Fruit fly (Drosophila melanogaster) whole organism, embryonic: ENCODE results near the gene Bcs1.

ENCODE experiments used
- Abd-B ChIP-seq: fragments of 200-800 bp; sonication (Bioruptor generic); optimal IDR thresholded peaks from 2 replicates; lab custom pipeline; 2018; ENCODE audit warnings: missing biosample characterization, mild to moderate bottlenecking, missing genetic modification characterization, moderate library complexity
- Asciz ChIP-seq: fragments of 200-800 bp; sonication (Bioruptor generic); optimal IDR thresholded peaks from 2 replicates; lab custom pipeline; 2017; ENCODE audit warnings: missing biosample characterization, mild to moderate bottlenecking, missing genetic modification characterization, missing genetic modification reagents
- B-H2 ChIP-seq: fragments of 200-800 bp; sonication (Bioruptor generic); optimal IDR thresholded peaks from 2 replicates; lab custom pipeline; 2018; ENCODE audit warnings: missing biosample characterization, mild to moderate bottlenecking, missing genetic modification characterization
- BEAF-32 ChIP-seq: fragments of 200-800 bp; sonication (Bioruptor generic); optimal IDR thresholded peaks from 3 replicates; lab custom pipeline; 2017; ENCODE audit warnings: missing biosample characterization, missing genetic modification characterization, mild to moderate bottlenecking, moderate library complexity, missing genetic modification reagents
- Bgb ChIP-seq: fragments of 200-800 bp; sonication (Bioruptor generic); IDR thresholded peaks from 2 replicates; pipeline ENCODE4 v1.3.6; 2022; ENCODE audit warnings: missing biosample characterization, missing genetic modification characterization; ENCODE audit not compliant: partially characterized antibody
- CG10267 ChIP-seq: fragments of 200-800 bp; sonication (Bioruptor generic); optimal IDR thresholded peaks from 2 replicates; lab custom pipeline; 2018; ENCODE audit warnings: missing biosample characterization, mild to moderate bottlenecking, missing genetic modification characterization, moderate library complexity
- CG13775 ChIP-seq: fragments of 200-800 bp; sonication (Bioruptor generic); optimal IDR thresholded peaks from 3 replicates; lab custom pipeline; 2017; ENCODE audit warnings: missing biosample characterization, mild to moderate bottlenecking, missing genetic modification characterization
- CG1602 ChIP-seq: fragments of 200-800 bp; sonication (Bioruptor generic); optimal IDR thresholded peaks from 3 replicates; lab custom pipeline; 2016; ENCODE audit warnings: missing biosample characterization, missing genetic modification characterization
- CG16779 ChIP-seq: fragments of 200-800 bp; sonication (Bioruptor generic); IDR thresholded peaks from 2 replicates; pipeline ENCODE4 v1.3.6; 2022; ENCODE audit warnings: missing biosample characterization, missing genetic modification characterization
- CG17186 ChIP-seq: fragments of 200-800 bp; sonication (Bioruptor generic); optimal IDR thresholded peaks from 3 replicates; lab custom pipeline; 2017; ENCODE audit warnings: missing biosample characterization, missing genetic modification reagents, missing genetic modification characterization
- CG2129 ChIP-seq: fragments of 200-800 bp; sonication (Bioruptor generic); IDR thresholded peaks from 2 replicates; pipeline ENCODE4 v1.3.6; 2022; ENCODE audit warnings: missing biosample characterization, missing genetic modification characterization; ENCODE audit not compliant: partially characterized antibody
- CG2202 ChIP-seq: fragments of 200-800 bp; sonication (Bioruptor generic); optimal IDR thresholded peaks from 2 replicates; lab custom pipeline; 2018; ENCODE audit warnings: missing biosample characterization, mild to moderate bottlenecking, missing genetic modification characterization
- CG30020 ChIP-seq: fragments of 200-800 bp; optimal IDR thresholded peaks from 2 replicates; lab custom pipeline; 2019; ENCODE audit warnings: missing biosample characterization, mild to moderate bottlenecking, missing genetic modification characterization, moderate library complexity
- CG3281 ChIP-seq: fragments of 200-800 bp; sonication (Bioruptor generic); optimal IDR thresholded peaks from 3 replicates; lab custom pipeline; 2017; ENCODE audit warnings: missing biosample characterization, mild to moderate bottlenecking, missing genetic modification characterization
- CG34422 ChIP-seq: fragments of 200-800 bp; sonication (Bioruptor generic); IDR thresholded peaks from 3 replicates; pipeline ENCODE4 v1.3.6; 2022; ENCODE audit warnings: missing biosample characterization, missing genetic modification characterization
- CG5245 ChIP-seq: fragments of 200-800 bp; sonication (Bioruptor generic); optimal IDR thresholded peaks from 3 replicates; lab custom pipeline; 2016; ENCODE audit warnings: missing biosample characterization, missing genetic modification characterization
- CG5953 ChIP-seq: fragments of 200-800 bp; sonication (Bioruptor generic); IDR thresholded peaks from 2 replicates; pipeline ENCODE4 v1.3.6; 2022; ENCODE audit warnings: missing biosample characterization, missing genetic modification characterization
- CG6791 ChIP-seq: fragments of 200-800 bp; sonication (Bioruptor generic); IDR thresholded peaks from 3 replicates; pipeline ENCODE4 v1.3.6; 2022; ENCODE audit warnings: missing biosample characterization, missing genetic modification characterization; ENCODE audit not compliant: partially characterized antibody
- CG7271 ChIP-seq: fragments of 200-800 bp; sonication (Bioruptor generic); optimal IDR thresholded peaks from 2 replicates; lab custom pipeline; 2018; ENCODE audit warnings: missing biosample characterization, mild to moderate bottlenecking, missing genetic modification characterization, moderate library complexity
- CG7928 ChIP-seq: fragments of 200-800 bp; sonication (Bioruptor generic); optimal IDR thresholded peaks from 2 replicates; lab custom pipeline; 2017; ENCODE audit warnings: missing biosample characterization, mild to moderate bottlenecking, missing genetic modification characterization
- CG8478 ChIP-seq: fragments of >200 bp; optimal IDR thresholded peaks from 2 replicates; lab custom pipeline; 2018
- CrebB ChIP-seq: fragments of 200-800 bp; sonication (Bioruptor generic); optimal IDR thresholded peaks from 3 replicates; lab custom pipeline; 2018; ENCODE audit warnings: missing biosample characterization, mild to moderate bottlenecking, missing genetic modification characterization
- Deaf1 ChIP-seq: fragments of 200-800 bp; optimal IDR thresholded peaks from 3 replicates; lab custom pipeline; 2019; ENCODE audit warnings: missing biosample characterization, mild to moderate bottlenecking, missing genetic modification characterization, moderate library complexity
- Dp ChIP-seq: fragments of 200-800 bp; sonication (Bioruptor generic); optimal IDR thresholded peaks from 2 replicates; lab custom pipeline; 2018; ENCODE audit warnings: missing biosample characterization, mild to moderate bottlenecking, missing genetic modification characterization, moderate library complexity
- Dref ChIP-seq: fragments of 200-800 bp; sonication (Bioruptor generic); IDR thresholded peaks from 2 replicates; pipeline ENCODE4 v1.3.6; 2022; ENCODE audit warnings: missing biosample characterization, missing genetic modification characterization
- GATAe ChIP-seq: fragments of 200-800 bp; sonication (Bioruptor generic); conservative IDR thresholded peaks from 2 replicates; pipeline ENCODE4 v1.3.6; 2022; ENCODE audit warnings: missing biosample characterization, missing genetic modification characterization
- MESR4 ChIP-seq: fragments of 200-800 bp; sonication (Bioruptor generic); optimal IDR thresholded peaks from 2 replicates; lab custom pipeline; 2018; ENCODE audit warnings: missing biosample characterization, mild to moderate bottlenecking, missing genetic modification characterization, moderate library complexity
- MTF-1 ChIP-seq: fragments of 200-800 bp; sonication (Bioruptor generic); optimal IDR thresholded peaks from 2 replicates; lab custom pipeline; 2018; ENCODE audit warnings: missing biosample characterization, mild to moderate bottlenecking, missing genetic modification characterization, borderline replicate concordance
- Meics ChIP-seq: fragments of 200-800 bp; sonication (Bioruptor generic); optimal IDR thresholded peaks from 2 replicates; lab custom pipeline; 2017; ENCODE audit warnings: missing biosample characterization, mild to moderate bottlenecking, missing genetic modification characterization
- NC2α ChIP-seq: fragments of 200-800 bp; sonication (Bioruptor generic); optimal IDR thresholded peaks from 2 replicates; lab custom pipeline; 2016; ENCODE audit warnings: missing biosample characterization, missing genetic modification characterization
- Pdp1 ChIP-seq, 2 experiments: fragments of 200-800 bp; sonication (Bioruptor generic); optimal IDR thresholded peaks; 3 replicates each; lab custom pipeline; 2016; ENCODE audit warnings: missing biosample characterization in 2 of 2, missing genetic modification characterization in 2 of 2, mild to moderate bottlenecking in 1 of 2, moderate library complexity in 1 of 2
- Poxn ChIP-seq: fragments of 200-800 bp; sonication (Bioruptor generic); IDR thresholded peaks from 2 replicates; pipeline ENCODE4 v1.3.6; 2022; ENCODE audit warnings: missing biosample characterization, missing genetic modification characterization
- Six4 ChIP-seq: fragments of 200-800 bp; sonication (Bioruptor generic); optimal IDR thresholded peaks from 2 replicates; lab custom pipeline; 2016; ENCODE audit warnings: missing biosample characterization, missing genetic modification characterization
- bowl ChIP-seq: fragments of 200-800 bp; sonication (Bioruptor generic); IDR thresholded peaks from 2 replicates; pipeline ENCODE4 v1.3.6; 2022; ENCODE audit warnings: missing biosample characterization, missing genetic modification characterization
- cg ChIP-seq: fragments of 200-800 bp; sonication (Bioruptor generic); optimal IDR thresholded peaks from 3 replicates; lab custom pipeline; 2019; ENCODE audit warnings: missing biosample characterization, mild to moderate bottlenecking, missing genetic modification characterization, moderate library complexity
- grau ChIP-seq: fragments of 200-800 bp; optimal IDR thresholded peaks from 3 replicates; lab custom pipeline; 2019; ENCODE audit warnings: missing biosample characterization, mild to moderate bottlenecking, missing genetic modification characterization, moderate library complexity
- hkb ChIP-seq, 2 experiments: fragments of 200-800 bp in 1 of 2; fragments of >200 bp in 1 of 2; sonication (Bioruptor generic) in 1 of 2; IDR thresholded peaks in 1 of 2; optimal IDR thresholded peaks in 1 of 2; 2 replicates each; pipeline versions ENCODE4 v1.3.6 to Lab custom; 2017 to 2022; ENCODE audit warnings: missing biosample characterization in 1 of 2, missing genetic modification characterization in 1 of 2
- lmd ChIP-seq: fragments of 200-800 bp; sonication (Bioruptor generic); IDR thresholded peaks from 2 replicates; pipeline ENCODE4 v1.3.6; 2022; ENCODE audit warnings: missing biosample characterization, missing genetic modification characterization
- mirr ChIP-seq: fragments of 200-800 bp; sonication (Bioruptor generic); optimal IDR thresholded peaks from 3 replicates; lab custom pipeline; 2018; ENCODE audit warnings: missing biosample characterization, mild to moderate bottlenecking, missing genetic modification characterization
- nerfin-1 ChIP-seq: fragments of 200-800 bp; sonication (Bioruptor generic); optimal IDR thresholded peaks from 3 replicates; lab custom pipeline; 2019; ENCODE audit warnings: missing biosample characterization, mild to moderate bottlenecking, missing genetic modification characterization, moderate library complexity
- nom ChIP-seq: fragments of 200-800 bp; sonication (Bioruptor generic); optimal IDR thresholded peaks from 2 replicates; lab custom pipeline; 2017; ENCODE audit warnings: missing biosample characterization, missing genetic modification characterization, mild to moderate bottlenecking, moderate library complexity, missing genetic modification reagents
- onecut ChIP-seq: fragments of 200-800 bp; sonication (Bioruptor generic); IDR thresholded peaks from 2 replicates; pipeline ENCODE4 v1.3.6; 2022; ENCODE audit warnings: missing biosample characterization, missing genetic modification characterization
- phol ChIP-seq: fragments of 200-800 bp; sonication (Bioruptor generic); optimal IDR thresholded peaks from 3 replicates; lab custom pipeline; 2018; ENCODE audit warnings: missing biosample characterization, mild to moderate bottlenecking, missing genetic modification characterization, moderate library complexity
- repo ChIP-seq: fragments of 200-800 bp; sonication (Bioruptor generic); optimal IDR thresholded peaks from 2 replicates; lab custom pipeline; 2016; ENCODE audit warnings: missing biosample characterization, missing genetic modification characterization
- scrt ChIP-seq: fragments of 200-800 bp; sonication (Bioruptor generic); optimal IDR thresholded peaks from 2 replicates; lab custom pipeline; 2018; ENCODE audit warnings: missing biosample characterization, mild to moderate bottlenecking, missing genetic modification characterization, moderate library complexity
- sisA ChIP-seq: fragments of 200-800 bp; sonication (Bioruptor generic); IDR thresholded peaks from 2 replicates; pipeline ENCODE4 v1.3.6; 2022; ENCODE audit warnings: missing biosample characterization, missing genetic modification characterization
- so ChIP-seq: fragments of 200-800 bp; sonication (Bioruptor generic); IDR thresholded peaks from 3 replicates; pipeline ENCODE4 v1.3.6; 2022; ENCODE audit warnings: missing biosample characterization, missing genetic modification characterization
- stwl ChIP-seq: fragments of 200-800 bp; sonication (Bioruptor generic); optimal IDR thresholded peaks from 3 replicates; lab custom pipeline; 2018; ENCODE audit warnings: missing biosample characterization, mild to moderate bottlenecking, missing genetic modification characterization, moderate library complexity
- wdn ChIP-seq: fragments of 200-800 bp; sonication (Bioruptor generic); IDR thresholded peaks from 2 replicates; pipeline ENCODE4 v1.3.6; 2022; ENCODE audit warnings: missing biosample characterization, missing genetic modification characterization
- zen ChIP-seq: fragments of 200-800 bp; sonication (Bioruptor generic); optimal IDR thresholded peaks from 3 replicates; lab custom pipeline; 2018; ENCODE audit warnings: missing biosample characterization, mild to moderate bottlenecking, missing genetic modification characterization, moderate library complexity

The Bcs1 gene

DNA sequence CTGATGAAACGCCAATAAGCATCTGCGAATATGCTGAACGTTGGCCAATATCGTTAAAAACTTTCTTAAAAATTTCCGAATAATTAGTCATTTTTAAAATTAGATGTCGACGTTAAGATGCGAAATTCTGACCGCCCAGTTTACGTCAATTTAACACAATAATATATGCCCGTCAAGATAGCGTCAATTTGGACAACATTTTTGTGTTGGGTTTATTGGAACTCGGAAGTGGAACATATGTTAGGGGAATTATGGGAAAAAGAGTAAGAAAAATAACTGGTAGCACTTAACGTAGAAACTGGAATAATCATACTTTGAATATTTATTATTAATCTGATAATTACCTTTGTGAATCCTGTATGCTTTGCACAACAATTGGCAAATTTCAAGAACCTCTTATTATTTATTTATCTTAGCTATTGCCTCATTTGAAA is 33.3 kb downstream of the Bcs1 start, which contains the start of gene CG5676:
CG5676 (minus strand) TSS at position 167 of the 434 bp plus-strand sequence.
- TF ChIP-seq NC2α (GFP tag; lab: Kevin White, UChicago) (no peak), CG6791 (GFP tag; lab: Robert Waterston, UW) (peak; percentile 20; the same call in 1 of the 3 replicates), MTF-1 (GFP tag; lab: Kevin White, UChicago) (no peak), Deaf1 (tag; lab: Kevin White, UChicago) (no peak), Bgb (no peak), wdn (GFP tag; lab: Robert Waterston, UW) (no peak), CG7928 (no peak), Dp (peak; percentile 25), scrt (GFP tag; lab: Kevin White, UChicago) (no peak), BEAF-32 (GFP tag; lab: Kevin White, UChicago) (peak; percentile 31), CG2202 (tag; lab: Kevin White, UChicago) (no peak), nerfin-1 (tag; lab: Kevin White, UChicago) (peak; percentile 11), CG2129 (no peak), stwl (tag; lab: Kevin White, UChicago) (peak; percentile 52), CG30020 (tag; lab: Kevin White, UChicago) (peak; percentile 99), Meics (GFP tag; lab: Kevin White, UChicago) (no peak), lmd (GFP tag; lab: Robert Waterston, UW) (no peak), repo (GFP tag; lab: Kevin White, UChicago) (no peak), sisA (GFP tag; lab: Robert Waterston, UW) (no peak), CG3281 (no peak), CG8478 (lab: Kevin White, UChicago) (no peak), Pdp1 (GFP tag; optimal IDR thresholded peaks at IDR 0.05; lab: Kevin White, UChicago) (peak in 1 of 2 experiments; percentile 74), Dref (GFP tag; lab: Robert Waterston, UW) (no peak), CG1602 (GFP tag; lab: Kevin White, UChicago) (no peak), MESR4 (GFP tag; lab: Kevin White, UChicago) (peak; percentile 77), GATAe (GFP tag; lab: Robert Waterston, UW) (no peak), phol (tag; lab: Kevin White, UChicago) (peak; percentile 26), CG7271 (tag; lab: Kevin White, UChicago) (peak; percentile 23), CG34422 (GFP tag; lab: Robert Waterston, UW) (no peak), mirr (GFP tag; lab: Kevin White, UChicago) (no peak), CG16779 (GFP tag; lab: Robert Waterston, UW) (no peak), CrebB (tag; lab: Kevin White, UChicago) (no peak), CG5245 (GFP tag; lab: Kevin White, UChicago) (no peak), Poxn (no peak), hkb (optimal IDR thresholded peaks at IDR 0.05; lab: Kevin White, UChicago) (no peak), hkb (GFP tag; IDR thresholded peaks at IDR 0.05; lab: Robert Waterston, UW) (no peak), nom (GFP tag; lab: Kevin White, UChicago) (peak; percentile 4), so (GFP tag; lab: Robert Waterston, UW) (no peak), onecut (GFP tag; lab: Robert Waterston, UW) (no peak), Abd-B (no peak), Six4 (GFP tag; lab: Kevin White, UChicago) (no peak), B-H2 (GFP tag; lab: Kevin White, UChicago) (no peak), bowl (GFP tag; lab: Robert Waterston, UW) (no peak), zen (tag; lab: Kevin White, UChicago) (peak; percentile 56), cg (GFP tag; lab: Kevin White, UChicago) (peak; percentile 5), CG13775 (GFP tag; lab: Kevin White, UChicago) (no peak), CG10267 (peak; percentile 17), Asciz (GFP tag; lab: Kevin White, UChicago) (no peak), grau (tag; lab: Kevin White, UChicago) (no peak), CG17186 (GFP tag; lab: Kevin White, UChicago) (no peak), CG5953 (no peak)
